Worm (Caenorhabditis elegans): ENCODE data around the gene clec-218.
"Not testable (repeated sequence)": the region's sequence is repeated elsewhere in the genome, so short reads cannot be mapped to it uniquely, and the experiment has no call there.

The clec-218 gene

ce11 chrV:8327080-8327479 lies 19.3 kb downstream of the clec-218 start:
- TF ChIP-seq fkh-2 (tag; optimal IDR thresholded peaks at IDR 0.05) (no peak), fos-1 (tag; optimal IDR thresholded peaks at IDR 0.05) (no peak), sea-2 (GFP tag; optimal IDR thresholded peaks at IDR 0.05) (no peak), nhr-67 (tag; optimal IDR thresholded peaks at IDR 0.05) (no peak), lin-15B (tag; optimal IDR thresholded peaks at IDR 0.05) (no peak), nhr-77 (tag; optimal IDR thresholded peaks at IDR 0.05) (no peak), nhr-23 (tag; optimal IDR thresholded peaks at IDR 0.05) (no peak)

- no peak for TF ChIP-seq fos-1 (tag; optimal IDR thresholded peaks at IDR 0.05)
- no peak for TF ChIP-seq aly-2 (tag; optimal IDR thresholded peaks at IDR 0.05)
- no peak for TF ChIP-seq zag-1 (tag; optimal IDR thresholded peaks at IDR 0.05)
- no peak for TF ChIP-seq skn-1 (tag; optimal IDR thresholded peaks at IDR 0.05)
- TF ChIP-seq elt-1 (tag; optimal IDR thresholded peaks at IDR 0.05) = no peak
- no peak for TF ChIP-seq snpc-4 (tag; optimal IDR thresholded peaks at IDR 0.05)
- TF ChIP-seq egl-5 (tag; optimal IDR thresholded peaks at IDR 0.05) = no peak
- no peak for TF ChIP-seq ceh-16 (tag; optimal IDR thresholded peaks at IDR 0.05)
- no peak for TF ChIP-seq nhr-28 (tag; optimal IDR thresholded peaks at IDR 0.05)
- no peak for TF ChIP-seq mdl-1 (tag; optimal IDR thresholded peaks at IDR 0.05)
- TF ChIP-seq hmg-11 (tag; optimal IDR thresholded peaks at IDR 0.05) = no peak
- TF ChIP-seq nhr-67 (tag; optimal IDR thresholded peaks at IDR 0.05) = no peak
- no peak for TF ChIP-seq elt-2 (tag; optimal IDR thresholded peaks at IDR 0.05)
- no peak for TF ChIP-seq tbx-2 (tag; optimal IDR thresholded peaks at IDR 0.05)
- no peak for TF ChIP-seq ztf-11 (tag; optimal IDR thresholded peaks at IDR 0.05)
- no peak for TF ChIP-seq nhr-77 (tag; optimal IDR thresholded peaks at IDR 0.05)
Observed at ce11 chrV:8334360-8334759, 26.6 kb downstream of the clec-218 start, which contains the start of gene tmd-2. Gene tmd-2 (plus strand): TSS chrV:8334660.

ce11 chrV:8335620-8336019 lies 27.9 kb downstream of the clec-218 start:
- TF ChIP-seq nhr-67 (tag; optimal IDR thresholded peaks at IDR 0.05) (no peak), sea-2 (GFP tag; optimal IDR thresholded peaks at IDR 0.05) (no peak)

ce11 chrV:8340924-8341323 lies 33.2 kb downstream of the clec-218 start, which contains the start of gene C08D8.7:
Gene C08D8.7 (plus strand): TSS chrV:8341224.
- not testable (repeated sequence) for TF ChIP-seq zag-1 (tag; optimal IDR thresholded peaks at IDR 0.05); aly-2 (tag; optimal IDR thresholded peaks at IDR 0.05); ama-1 (optimal IDR thresholded peaks at IDR 0.05)

ce11 chrV:8342416-8342815 lies 34.7 kb downstream of the clec-218 start:
- TF ChIP-seq ztf-4 (tag; optimal IDR thresholded peaks at IDR 0.05) (no peak), tbx-2 (tag; optimal IDR thresholded peaks at IDR 0.05) (no peak), ZK546.5 (tag; optimal IDR thresholded peaks at IDR 0.05) (no peak), nhr-23 (tag; optimal IDR thresholded peaks at IDR 0.05) (no peak), snpc-4 (tag; optimal IDR thresholded peaks at IDR 0.05) (no peak), nhr-67 (tag; optimal IDR thresholded peaks at IDR 0.05) (no peak), R02D3.7 (tag; optimal IDR thresholded peaks at IDR 0.05) (no peak), lsy-12 (tag; optimal IDR thresholded peaks at IDR 0.05) (no peak), zag-1 (tag; optimal IDR thresholded peaks at IDR 0.05) (no peak), jun-1 (tag; optimal IDR thresholded peaks at IDR 0.05) (no peak), ceh-16 (tag; optimal IDR thresholded peaks at IDR 0.05) (no peak), aly-2 (tag; optimal IDR thresholded peaks at IDR 0.05) (no peak), pha-4 (tag; optimal IDR thresholded peaks at IDR 0.05) (no peak)

- TF ChIP-seq skn-1 (tag; optimal IDR thresholded peaks at IDR 0.05) = no peak
- no peak for TF ChIP-seq lin-39 (tag; optimal IDR thresholded peaks at IDR 0.05)
- TF ChIP-seq egl-5 (tag; optimal IDR thresholded peaks at IDR 0.05) = no peak
- TF ChIP-seq fkh-2 (tag; optimal IDR thresholded peaks at IDR 0.05) = no peak
Observed at ce11 chrV:8345436-8345835, 37.7 kb downstream of the clec-218 start, which contains the start of gene C08D8.1. Gene C08D8.1 (plus strand): TSS chrV:8345759.

- TF ChIP-seq ztf-4 (tag; optimal IDR thresholded peaks at IDR 0.05) (no peak), ceh-16 (tag; optimal IDR thresholded peaks at IDR 0.05) (peak; percentile 7), R02D3.7 (tag; optimal IDR thresholded peaks at IDR 0.05) (peak; percentile 78), unc-39 (tag; optimal IDR thresholded peaks at IDR 0.05) (no peak), eor-1 (tag; optimal IDR thresholded peaks at IDR 0.05) (no peak), mml-1 (tag; optimal IDR thresholded peaks at IDR 0.05) (no peak), egl-27 (tag; optimal IDR thresholded peaks at IDR 0.05) (peak; percentile 63), ceh-82 (tag; optimal IDR thresholded peaks at IDR 0.05) (peak; percentile 69), jun-1 (tag; optimal IDR thresholded peaks at IDR 0.05) (peak; percentile 33), ZK546.5 (tag; optimal IDR thresholded peaks at IDR 0.05) (no peak), ceh-9 (tag; optimal IDR thresholded peaks at IDR 0.05) (no peak), lsy-12 (tag; optimal IDR thresholded peaks at IDR 0.05) (peak; percentile 36), skn-1 (tag; optimal IDR thresholded peaks at IDR 0.05) (peak; percentile 68), nhr-25 (tag; optimal IDR thresholded peaks at IDR 0.05) (peak; percentile 84), ama-1 (optimal IDR thresholded peaks at IDR 0.05) (peak; percentile 98), nhr-237 (tag; optimal IDR thresholded peaks at IDR 0.05) (no peak), zag-1 (tag; optimal IDR thresholded peaks at IDR 0.05) (peak; percentile 9), daf-12 (tag; optimal IDR thresholded peaks at IDR 0.05) (no peak), nhr-28 (tag; optimal IDR thresholded peaks at IDR 0.05) (no peak), egl-5 (tag; optimal IDR thresholded peaks at IDR 0.05) (no peak), elt-2 (tag; optimal IDR thresholded peaks at IDR 0.05) (peak; percentile 71), lin-39 (tag; optimal IDR thresholded peaks at IDR 0.05) (peak; percentile 74), fkh-2 (tag; optimal IDR thresholded peaks at IDR 0.05) (no peak), mdl-1 (tag; optimal IDR thresholded peaks at IDR 0.05) (no peak), nhr-23 (tag; optimal IDR thresholded peaks at IDR 0.05) (peak; percentile 85), pqm-1 (tag; optimal IDR thresholded peaks at IDR 0.05) (peak; percentile 84), tbx-2 (tag; optimal IDR thresholded peaks at IDR 0.05) (peak; percentile 74)
Observed at ce11 chrV:8348959-8349389, 41.2 kb downstream of the clec-218 start.

Measured in whole organism, L3 larva.